Fruit fly (Drosophila melanogaster): ENCODE measurements around the gene CG10510.

Gene CG10510

DNA sequence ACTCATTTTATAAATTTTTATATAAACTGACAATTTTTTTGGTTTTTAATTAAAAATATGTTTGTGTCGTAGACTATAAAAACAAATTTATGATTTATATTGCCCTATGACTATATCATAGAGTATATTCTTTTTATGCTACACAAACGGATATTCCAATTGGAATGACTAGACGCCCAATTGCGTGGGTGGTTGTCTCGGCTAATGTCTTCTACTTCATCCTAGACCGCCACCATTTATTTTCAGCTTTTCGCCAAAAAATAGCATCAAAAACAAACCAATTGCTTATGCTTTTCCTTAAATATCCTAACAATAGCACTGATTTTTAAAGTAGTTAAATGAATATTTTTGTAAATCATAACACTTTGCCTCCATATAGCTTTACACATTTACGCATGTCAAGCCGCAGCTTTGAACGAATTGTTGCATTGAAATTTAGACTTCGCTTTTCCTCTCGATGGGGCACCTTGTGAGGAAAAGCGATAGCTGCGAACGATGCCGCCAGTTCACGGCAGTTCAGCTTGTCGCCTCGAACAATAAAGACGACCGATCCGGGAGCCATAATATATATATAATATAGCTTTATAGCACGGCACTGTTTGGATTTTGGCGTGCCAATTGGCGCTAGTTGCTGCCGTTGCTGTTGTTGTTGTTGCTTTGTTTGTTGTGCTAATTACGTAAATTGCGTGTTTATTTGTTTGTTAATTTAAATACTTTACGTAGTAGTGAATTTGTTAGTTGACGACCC is 7.7 kb downstream of the CG10510 start:
- TF ChIP-seq noc (tag; optimal IDR thresholded peaks at IDR 0.05), result peak; percentile 3

DNA sequence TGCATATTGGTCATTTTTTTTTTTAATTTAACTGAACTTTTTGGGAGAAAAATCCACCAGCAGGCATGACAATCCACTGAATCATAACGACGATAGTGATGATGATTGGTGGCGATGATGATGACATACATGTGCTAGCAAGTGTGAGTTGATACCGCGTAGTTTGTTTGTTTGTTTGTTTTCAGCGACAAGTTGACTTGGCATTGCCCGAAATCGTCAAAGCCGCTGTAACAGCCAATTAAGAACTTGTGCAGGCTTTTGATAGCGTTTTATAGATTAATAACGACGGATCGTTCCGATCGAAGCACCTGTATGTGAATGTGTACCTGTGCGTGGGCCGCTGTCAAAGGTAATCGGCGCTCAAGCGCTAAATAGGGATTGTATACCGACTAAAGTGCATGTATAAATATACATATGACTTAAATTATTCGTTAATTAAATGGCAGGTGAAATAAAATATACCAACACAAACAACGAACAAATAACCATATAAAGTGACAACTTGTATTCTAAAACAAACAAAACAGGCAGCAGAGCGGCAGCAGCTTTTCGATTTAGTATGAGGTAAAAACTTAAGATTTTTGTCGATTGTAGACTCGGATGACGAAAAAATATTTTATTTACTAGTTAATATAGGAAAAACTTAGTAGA is 8.5 kb downstream of the CG10510 start:
- no peak for TF ChIP-seq noc (tag; optimal IDR thresholded peaks at IDR 0.05)

DNA sequence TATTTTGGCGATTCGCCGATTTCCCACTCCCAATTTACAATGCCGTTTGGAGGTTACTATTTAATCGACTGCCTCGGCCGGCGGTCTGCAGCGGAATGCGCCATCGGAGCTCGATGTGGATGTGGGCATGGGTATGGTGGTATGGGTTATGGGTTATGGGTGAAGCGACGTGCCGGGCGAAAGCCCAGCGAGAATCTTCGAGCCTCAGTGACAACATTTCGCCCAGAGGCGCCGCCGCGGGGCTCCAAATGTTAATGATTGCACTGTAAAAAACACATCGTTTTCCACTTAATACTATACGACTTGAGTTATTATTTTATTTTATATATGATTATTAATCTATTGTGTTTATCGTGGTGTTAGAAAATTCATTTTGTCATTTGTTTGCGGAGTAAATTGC is 9.3 kb downstream of the CG10510 start:
- no peak for TF ChIP-seq noc (tag; optimal IDR thresholded peaks at IDR 0.05)

DNA sequence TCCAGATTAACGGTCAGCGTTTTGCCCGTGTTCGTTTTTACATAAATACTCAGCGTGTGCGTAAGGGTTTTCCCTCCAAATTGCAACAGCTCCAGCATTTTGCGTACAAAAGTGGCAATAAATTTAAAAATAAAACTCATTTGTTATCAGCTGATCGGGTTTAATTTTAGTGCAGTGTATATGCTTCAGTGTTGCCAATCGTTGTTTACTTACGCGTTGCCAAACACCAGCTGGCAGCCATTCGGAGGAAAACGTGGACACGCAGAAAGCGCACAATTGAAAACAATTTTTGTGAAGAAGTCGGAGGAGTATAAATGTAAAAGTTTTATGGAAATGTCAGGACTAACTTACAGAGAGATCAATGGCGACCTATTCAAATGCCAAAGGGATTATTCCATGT is 13.3 kb downstream of the CG10510 start, which contains the start of the genes Targ3 and park:
Targ3 (plus strand) TSS at position 269 of the 400 bp plus-strand sequence.
park (minus strand) TSS at position 291 of the 400 bp plus-strand sequence.
- TF ChIP-seq noc (tag; optimal IDR thresholded peaks at IDR 0.05), result no peak

DNA sequence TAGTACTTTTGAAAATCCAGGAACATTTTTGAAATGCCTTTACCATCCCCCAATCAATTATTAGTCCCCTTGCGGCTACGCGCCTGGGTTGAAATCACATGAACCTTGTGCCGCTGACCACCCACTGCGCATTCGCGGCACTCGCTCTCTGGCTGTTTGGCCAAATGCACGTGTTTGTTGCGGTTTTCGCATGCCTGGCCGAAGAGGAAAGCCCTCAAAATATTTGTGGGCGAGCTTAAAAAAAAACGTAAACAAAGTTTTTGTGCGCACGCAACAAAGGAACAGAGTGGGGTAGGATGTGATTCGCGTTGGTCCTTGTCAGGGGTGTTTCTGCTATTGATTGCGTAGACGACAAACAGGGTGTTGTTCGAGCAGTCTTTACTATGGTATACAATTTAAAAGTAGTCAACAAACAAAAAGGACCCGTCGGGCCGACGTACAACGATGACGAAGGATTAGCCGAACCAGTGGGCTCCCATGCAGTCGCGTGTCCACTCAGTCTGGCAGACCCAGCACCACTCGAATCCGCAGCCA is 15.4 kb downstream of the CG10510 start:
- TF ChIP-seq noc (tag; optimal IDR thresholded peaks at IDR 0.05), result no peak

DNA sequence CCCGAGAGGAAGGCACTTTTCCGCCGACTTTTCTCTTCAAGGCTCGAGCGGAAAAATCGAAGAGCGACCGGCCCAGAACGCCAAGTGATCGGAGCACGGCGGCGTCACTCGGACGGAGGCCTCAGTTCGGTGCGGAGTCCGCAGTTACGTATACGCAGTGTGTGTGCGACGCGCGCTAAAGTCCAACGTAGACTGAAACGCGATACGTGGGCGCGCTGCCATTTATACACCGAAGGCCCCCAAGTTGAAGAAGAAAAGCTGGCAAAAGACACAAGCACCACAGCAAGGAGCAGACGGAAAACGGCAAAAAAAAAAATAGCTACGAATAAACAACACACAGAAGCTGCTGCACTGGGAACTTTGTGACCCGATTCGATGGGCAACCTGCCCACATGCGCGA is 16.7 kb downstream of the CG10510 start, which contains the start of gene CG42337:
CG42337 (minus strand) TSS at position 194 of the 400 bp plus-strand sequence.
- no peak for TF ChIP-seq noc (tag; optimal IDR thresholded peaks at IDR 0.05)

DNA sequence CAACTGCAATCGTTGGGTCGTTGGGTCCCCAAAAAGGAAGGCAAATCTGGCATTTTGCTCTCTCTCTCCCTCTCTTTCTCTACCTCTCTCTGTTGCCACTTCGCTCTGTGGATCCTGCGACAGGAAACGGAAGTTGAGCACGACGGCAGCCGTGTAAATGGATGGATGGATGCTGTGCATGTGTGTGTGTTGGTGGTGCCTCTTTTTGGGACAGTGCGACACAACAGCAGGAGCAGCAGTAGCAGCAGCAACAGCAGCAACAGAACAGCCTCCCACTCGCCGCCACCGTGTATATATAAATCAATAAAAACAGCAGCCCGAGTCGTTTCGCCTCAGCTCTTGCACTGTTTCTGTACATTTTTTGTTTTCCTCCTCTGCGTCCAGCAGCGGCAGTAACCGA is 17.9 kb downstream of the CG10510 start:
- TF ChIP-seq noc (tag; optimal IDR thresholded peaks at IDR 0.05), result no peak

DNA sequence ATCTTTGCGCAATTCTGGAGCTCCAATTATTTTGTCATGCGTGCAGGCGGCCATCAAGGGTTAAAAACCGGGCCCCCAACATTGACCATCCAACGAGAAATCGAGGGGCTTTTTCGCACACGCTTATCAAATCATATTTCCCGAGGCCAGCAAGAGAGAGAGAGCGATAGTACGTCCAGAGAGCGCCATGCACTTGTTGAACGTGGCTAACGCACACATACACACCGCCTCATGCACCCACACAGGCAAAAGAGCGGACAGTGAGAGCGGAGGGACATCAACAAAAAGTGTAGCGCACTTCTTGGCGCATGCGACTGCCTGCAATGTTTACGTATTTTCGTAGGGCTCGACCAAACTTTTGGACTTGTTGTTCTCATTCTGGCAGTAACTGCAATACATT is 23.4 kb downstream of the CG10510 start:
- no peak for TF ChIP-seq noc (tag; optimal IDR thresholded peaks at IDR 0.05)

DNA sequence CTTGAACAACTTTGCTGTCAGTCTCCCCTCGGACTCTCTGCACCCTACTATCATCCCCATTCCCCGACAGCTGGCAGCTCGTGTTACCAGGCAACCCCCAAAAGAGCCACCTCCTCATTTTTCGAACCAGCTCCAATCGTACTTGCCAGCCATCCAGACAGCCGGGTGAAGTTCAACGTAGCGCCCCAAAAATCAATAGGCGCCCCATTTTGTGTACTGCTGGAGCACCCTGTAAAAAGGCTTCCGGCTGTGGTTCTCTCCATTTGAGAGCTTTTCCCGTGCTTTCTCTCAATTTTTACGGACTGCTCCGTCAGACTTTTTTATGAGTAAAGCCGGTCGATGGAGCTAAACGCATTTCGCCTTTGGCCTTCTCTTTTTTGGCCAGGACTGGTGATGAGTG is 24.3 kb downstream of the CG10510 start:
- no peak for TF ChIP-seq noc (tag; optimal IDR thresholded peaks at IDR 0.05)

DNA sequence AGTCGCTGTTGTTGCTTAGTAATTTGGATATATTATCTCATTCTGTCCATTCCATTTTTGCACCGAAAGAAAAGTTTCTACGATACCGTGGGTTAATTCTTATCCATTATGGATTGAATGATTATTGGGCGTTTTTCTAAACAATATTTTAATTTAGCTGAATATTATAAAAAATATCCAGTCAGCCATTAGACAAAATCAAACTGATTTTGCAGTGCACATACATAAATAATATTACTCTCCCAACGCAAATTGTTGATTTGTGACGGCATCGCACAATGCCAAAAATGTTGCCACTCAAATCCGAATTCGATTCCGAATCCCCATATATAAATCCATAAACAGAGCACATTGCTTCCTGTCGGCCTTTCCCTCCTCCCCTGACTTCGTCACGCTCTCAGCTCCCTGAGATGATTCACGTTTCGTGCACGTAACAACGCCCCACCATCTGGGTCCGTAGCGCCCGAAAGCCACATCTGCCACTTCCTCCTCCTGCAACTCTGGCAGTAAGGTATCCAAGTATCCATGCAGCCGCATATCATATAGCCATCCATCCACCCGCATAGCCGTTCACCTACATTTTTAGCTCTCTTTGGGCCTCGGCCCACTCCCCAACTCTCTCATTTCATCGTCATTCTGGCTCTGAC is 32.8 kb downstream of the CG10510 start:
- peak; percentile 71 for TF ChIP-seq noc (tag; optimal IDR thresholded peaks at IDR 0.05)

DNA sequence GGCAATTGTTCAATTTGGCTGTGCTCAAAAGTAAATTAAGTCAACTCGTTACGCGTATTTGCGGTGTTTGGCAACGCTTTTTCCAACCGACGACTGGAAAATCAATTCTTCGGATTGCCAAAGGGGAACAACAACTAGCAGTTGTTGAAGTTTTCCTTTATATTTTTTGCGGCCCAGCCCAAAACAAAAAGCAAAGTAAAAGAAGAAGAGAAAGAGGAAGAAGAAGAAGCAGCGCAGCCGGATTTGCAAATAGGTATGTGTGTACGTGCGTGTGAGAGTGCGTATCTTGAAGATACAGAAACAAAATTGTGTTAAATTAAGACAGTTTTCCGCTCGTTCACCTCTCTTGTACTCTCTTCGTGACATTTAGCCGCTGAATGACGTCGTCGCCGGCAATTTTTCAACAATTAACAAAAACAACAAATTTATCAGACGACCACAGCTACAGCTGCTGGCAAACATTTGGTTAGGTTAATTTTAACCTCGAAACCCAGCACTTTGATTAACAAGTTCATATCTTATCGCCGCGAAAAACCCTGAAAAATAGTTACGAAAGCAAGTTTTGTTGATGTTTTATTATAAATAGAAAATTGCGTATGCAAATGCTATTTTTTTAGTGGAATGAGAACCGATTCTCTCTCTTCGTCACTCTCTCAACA is 33.5 kb downstream of the CG10510 start:
- TF ChIP-seq noc (tag; optimal IDR thresholded peaks at IDR 0.05), result no peak

DNA sequence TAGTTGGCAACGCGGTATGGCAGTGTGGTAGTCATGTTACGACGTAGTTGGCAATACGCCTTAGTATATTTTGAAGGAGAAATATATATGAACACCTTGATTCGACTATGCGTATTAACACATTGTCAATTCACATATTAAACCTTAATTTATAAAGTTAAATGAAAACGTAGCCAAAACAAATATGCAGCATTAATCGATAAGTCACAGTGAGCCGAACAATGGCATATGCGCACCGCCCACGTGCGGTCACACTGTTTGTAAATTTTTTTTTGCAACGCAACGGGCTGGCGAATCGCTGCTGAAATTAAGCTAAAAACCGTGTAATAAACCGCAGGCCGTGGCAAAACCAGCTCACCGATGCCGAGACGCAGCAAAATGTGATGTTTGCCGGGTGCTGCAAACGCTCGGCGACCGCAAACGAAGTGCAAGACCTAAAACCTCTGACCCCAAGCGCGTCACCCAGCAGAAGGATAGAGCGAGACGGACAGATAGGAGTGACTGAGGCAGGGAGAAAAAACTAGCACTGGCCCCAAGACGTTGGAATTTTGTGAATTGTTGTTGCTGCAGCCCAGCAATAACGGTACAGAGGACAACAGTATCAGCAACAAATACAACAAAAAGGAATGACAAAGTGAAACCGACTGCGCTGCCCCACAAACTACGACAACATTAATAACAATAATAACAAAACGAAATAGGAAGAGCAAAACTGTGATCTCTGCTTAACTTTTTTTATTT is 34.2 kb downstream of the CG10510 start:
- peak; percentile 17 for TF ChIP-seq noc (tag; optimal IDR thresholded peaks at IDR 0.05)

DNA sequence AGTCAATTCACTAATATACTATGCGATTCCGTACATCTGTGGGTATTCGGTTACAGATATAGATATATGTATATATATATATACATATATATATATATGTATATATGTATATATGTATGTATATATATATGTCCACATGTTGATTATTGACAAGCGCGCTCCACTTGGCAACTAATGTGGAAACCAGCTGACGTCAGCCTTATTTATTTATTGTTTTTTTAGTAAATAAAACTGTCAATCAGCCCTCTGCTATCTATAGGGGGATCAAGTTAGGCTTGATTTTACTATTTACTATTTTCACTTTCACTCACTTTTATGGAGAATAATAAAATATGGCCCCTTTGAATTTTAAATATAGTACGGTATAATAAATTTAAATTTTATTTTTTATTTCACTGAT is 34.9 kb downstream of the CG10510 start:
- TF ChIP-seq noc (tag; optimal IDR thresholded peaks at IDR 0.05), result no peak

DNA sequence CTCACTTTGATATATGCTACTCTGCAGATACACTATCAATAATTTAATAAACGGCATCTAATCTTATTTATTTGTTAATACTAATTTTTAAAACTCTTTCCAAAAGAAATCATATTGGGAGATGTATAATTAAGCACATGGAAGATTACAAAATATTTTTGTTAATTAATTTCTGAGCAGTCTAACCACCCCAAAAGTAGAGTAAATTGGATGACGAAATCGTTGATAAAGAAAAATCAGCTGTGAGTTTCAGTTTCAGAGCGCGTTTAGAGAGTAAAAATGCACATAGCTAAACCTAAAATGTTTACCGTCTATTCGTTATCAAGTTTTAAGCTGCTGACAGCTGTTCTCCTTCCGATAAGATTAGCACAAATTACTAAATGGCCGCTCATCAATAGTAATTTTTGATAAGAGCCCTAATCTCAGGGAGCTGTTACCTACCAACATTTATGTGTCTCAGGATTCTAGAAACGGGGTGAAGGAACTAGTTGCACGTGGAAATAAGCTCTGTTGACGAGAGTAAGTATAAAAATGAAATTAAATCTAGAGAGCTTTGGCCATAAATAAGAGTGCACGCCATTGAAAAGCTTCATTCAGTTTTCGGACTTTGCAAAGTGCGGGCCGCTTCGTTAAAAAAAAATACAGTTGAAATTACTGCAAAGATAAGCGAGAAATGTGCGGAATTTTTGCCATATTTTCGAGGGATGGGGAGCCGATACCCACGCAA is 37.2 kb downstream of the CG10510 start, which contains the start of the genes chb and AsnS:
chb (plus strand) TSS at position 327 of the 727 bp plus-strand sequence.
AsnS (plus strand) TSS at position 592 of the 727 bp plus-strand sequence.
- peak; percentile 95 for TF ChIP-seq noc (tag; optimal IDR thresholded peaks at IDR 0.05)
